Fruit fly (Drosophila melanogaster): ENCODE results near the gene Klp31E.
A peak's percentile ranks its signal among the peaks of the same experiment; 100 is the strongest.

DNA sequence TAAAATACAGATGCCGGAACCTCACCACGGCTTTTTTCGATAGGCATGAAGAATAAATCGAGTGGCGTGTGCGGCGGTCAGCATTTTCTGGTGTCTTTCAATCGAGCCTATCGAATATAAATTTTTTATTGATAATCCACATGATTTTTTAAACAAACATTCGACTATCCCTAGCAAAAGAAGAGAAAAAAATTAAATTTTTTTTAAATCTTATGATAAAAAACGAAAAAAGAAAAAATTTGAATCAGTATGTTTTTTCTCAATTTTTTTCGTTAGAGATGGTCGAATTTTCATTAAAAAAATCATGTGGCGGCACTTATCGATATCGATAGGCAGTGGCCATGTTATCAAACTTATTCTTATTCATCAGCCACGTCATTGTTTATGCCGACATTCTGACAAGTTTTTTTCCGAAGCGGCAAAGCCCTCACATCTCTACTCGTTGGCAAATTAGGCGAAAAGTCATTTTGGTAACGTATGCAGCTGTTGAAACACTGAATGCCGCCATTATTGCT lies 12.8 kb downstream of the Klp31E start, which contains the start of the genes SmB and KdelR:
- no peak for TF ChIP-seq btn (GFP tag; optimal IDR thresholded peaks at IDR 0.05)
- TF ChIP-seq CG3838 (GFP tag; optimal IDR thresholded peaks at IDR 0.05) = no peak
- no peak for TF ChIP-seq peb (GFP tag; IDR thresholded peaks at IDR 0.05)
- TF ChIP-seq zfh1 (GFP tag; IDR thresholded peaks at IDR 0.05) = peak; percentile 6; the same call in 1 of the 3 replicates
- TF ChIP-seq tin (GFP tag; optimal IDR thresholded peaks at IDR 0.05) = peak; percentile 22
- peak; percentile 76; the same call in 2 of the 3 replicates for TF ChIP-seq mld (GFP tag; IDR thresholded peaks at IDR 0.05; ENCODE audit: partially characterized antibody)
- TF ChIP-seq stwl (tag; optimal IDR thresholded peaks at IDR 0.05) = peak; percentile 91
- TF ChIP-seq CG2678 (tag; optimal IDR thresholded peaks at IDR 0.05) = no peak
- TF ChIP-seq luna (GFP tag; optimal IDR thresholded peaks at IDR 0.05) = no peak
- TF ChIP-seq CG9876 (GFP tag; optimal IDR thresholded peaks at IDR 0.05) = no peak
- no peak for TF ChIP-seq h (optimal IDR thresholded peaks at IDR 0.05)
- no peak for TF ChIP-seq CG2875 (GFP tag; optimal IDR thresholded peaks at IDR 0.05)

Measured in whole organism, embryonic.